Fruit fly (Drosophila melanogaster) whole organism, prepupa: Measurements from ENCODE around the gene CG7656.

Source experiments
- CG6276 ChIP-seq: fragments of 200-800 bp; sonication (Bioruptor generic); optimal IDR thresholded peaks from 2 replicates; lab custom pipeline; 2017; ENCODE audit warnings: missing biosample characterization, mild to moderate bottlenecking, missing genetic modification characterization
- CG9139 ChIP-seq: fragments of 200-800 bp; sonication (Bioruptor generic); optimal IDR thresholded peaks from 3 replicates; lab custom pipeline; 2017; ENCODE audit warnings: missing biosample characterization, mild to moderate bottlenecking, missing genetic modification characterization
- Eip78C ChIP-seq: fragments of 200-800 bp; sonication (Bioruptor generic); peaks from one replicate; lab custom pipeline; 2016; ENCODE audit warnings: missing biosample characterization, missing genetic modification characterization
- lz ChIP-seq: fragments of 200-800 bp; sonication (Bioruptor generic); optimal IDR thresholded peaks from 3 replicates; lab custom pipeline; 2016; ENCODE audit warnings: missing biosample characterization, missing genetic modification characterization

dm6 chr3L:15589746-15590145 is 1.8 kb upstream of the CG7656 start:
- no peak for TF ChIP-seq lz (GFP tag; lab: Kevin White, UChicago)
- TF ChIP-seq CG9139 (GFP tag; lab: Kevin White, UChicago) = no peak
- no peak for TF ChIP-seq CG6276
- no peak for TF ChIP-seq Eip78C
